Worm (Caenorhabditis elegans) whole organism, L2 larva: ENCODE results near the gene F53C11.1.

Experiments
- ZK546.5 ChIP-seq: sonication (generic microtip); optimal IDR thresholded peaks from 2 replicates; lab custom pipeline; 2017; ENCODE audit warnings: missing biosample characterization, missing genetic modification characterization
- alr-1 ChIP-seq: fragments of 150-350 bp; optimal IDR thresholded peaks from 2 replicates; lab custom pipeline; 2014; ENCODE audit warnings: missing biosample characterization, missing genetic modification characterization
- aly-2 ChIP-seq: fragments of 150-350 bp; optimal IDR thresholded peaks from 2 replicates; lab custom pipeline; 2014; ENCODE audit warnings: missing biosample characterization, missing genetic modification characterization
- lin-11 ChIP-seq: fragments of 150-350 bp; sonication (generic microtip); optimal IDR thresholded peaks from 2 replicates; lab custom pipeline; 2014; ENCODE audit warnings: missing biosample characterization, missing genetic modification characterization, inconsistent platforms, mixed read lengths
- lin-13 ChIP-seq: fragments of 150-350 bp; optimal IDR thresholded peaks from 2 replicates; lab custom pipeline; 2014; ENCODE audit warnings: missing biosample characterization, missing genetic modification reagents, missing genetic modification characterization
- lin-39 ChIP-seq: fragments of 150-350 bp; optimal IDR thresholded peaks from 2 replicates; lab custom pipeline; 2014; ENCODE audit warnings: missing biosample characterization, missing genetic modification reagents, missing genetic modification characterization
- lsy-2 ChIP-seq, 2 experiments: fragments of 150-350 bp in 1 of 2; sonication (generic microtip) in 1 of 2; optimal IDR thresholded peaks; 2 replicates each; lab custom pipeline; 2014 to 2017; ENCODE audit warnings: missing biosample characterization in 2 of 2, missing genetic modification characterization in 2 of 2
- skn-1 ChIP-seq: sonication (generic microtip); optimal IDR thresholded peaks from 2 replicates; lab custom pipeline; 2017; ENCODE audit warnings: missing biosample characterization, missing genetic modification characterization
- unc-39 ChIP-seq: fragments of 150-350 bp; optimal IDR thresholded peaks from 2 replicates; lab custom pipeline; 2014; ENCODE audit warnings: missing biosample characterization, missing genetic modification characterization

DNA sequence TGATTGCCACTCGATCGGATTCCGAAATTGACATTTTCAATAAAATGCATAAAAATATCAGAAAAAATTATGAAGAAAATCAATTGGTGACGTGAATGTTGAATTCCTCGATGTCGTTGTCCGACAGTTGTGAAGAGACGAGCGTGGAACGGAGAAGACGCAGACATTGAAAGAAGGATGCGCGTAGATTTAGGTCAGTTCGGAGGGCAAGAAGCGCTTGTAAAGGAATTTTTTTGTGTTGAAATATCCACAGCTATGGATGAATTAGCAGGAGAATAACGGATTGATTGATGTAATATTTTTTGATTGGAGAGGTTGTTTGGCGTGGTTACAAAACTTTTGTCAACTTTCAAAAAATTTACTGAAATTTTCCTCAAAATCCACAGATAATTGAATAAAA, 7.2 kb upstream of the F53C11.1 start, which contains the start of gene F20G2.3:
- no peak for TF ChIP-seq ZK546.5 (tag; lab: Kevin White, UChicago)
- no peak for TF ChIP-seq skn-1
- TF ChIP-seq lin-39 (tag; lab: Kevin White, UChicago), result no peak
- TF ChIP-seq lin-13 (GFP tag; lab: Kevin White, UChicago), result no peak
- no peak for TF ChIP-seq unc-39
- TF ChIP-seq lsy-2 (tag; optimal IDR thresholded peaks at IDR 0.05; lab: Kevin White, UChicago), result no peak
- no peak for TF ChIP-seq lin-11
- TF ChIP-seq alr-1 (tag; lab: Kevin White, UChicago), result no peak
- no peak for TF ChIP-seq aly-2 (tag; lab: Kevin White, UChicago)
